Worm (Caenorhabditis elegans) whole organism, L3 larva: ENCODE measurements around the gene fbxc-25.

Source experiments
- ceh-28 ChIP-seq: fragments of 150-350 bp; optimal IDR thresholded peaks from 2 replicates; lab custom pipeline; 2014; ENCODE audit warnings: missing biosample characterization, missing genetic modification reagents, missing genetic modification characterization
- egl-27 ChIP-seq: sonication (generic microtip); optimal IDR thresholded peaks from 4 replicates; lab custom pipeline; 2017; ENCODE audit warnings: missing biosample characterization, missing genetic modification reagents, missing genetic modification characterization
- elt-1 ChIP-seq: fragments of 150-350 bp; optimal IDR thresholded peaks from 2 replicates; lab custom pipeline; 2014; ENCODE audit warnings: missing biosample characterization, missing genetic modification characterization
- fkh-2 ChIP-seq: fragments of 150-350 bp; optimal IDR thresholded peaks from 2 replicates; lab custom pipeline; 2014; ENCODE audit warnings: missing biosample characterization, missing genetic modification reagents, missing genetic modification characterization
- fos-1 ChIP-seq: fragments of 150-350 bp; optimal IDR thresholded peaks from 2 replicates; lab custom pipeline; 2014; ENCODE audit warnings: missing biosample characterization, missing genetic modification characterization
- lin-15B ChIP-seq: fragments of 150-350 bp; optimal IDR thresholded peaks from 2 replicates; lab custom pipeline; 2014; ENCODE audit warnings: missing biosample characterization, missing genetic modification characterization
- nhr-237 ChIP-seq: fragments of 150-350 bp; optimal IDR thresholded peaks from 2 replicates; lab custom pipeline; 2014; ENCODE audit warnings: missing biosample characterization, missing genetic modification characterization
- nhr-76 ChIP-seq: fragments of 150-350 bp; sonication (generic microtip); optimal IDR thresholded peaks from 5 replicates; lab custom pipeline; 2014; ENCODE audit warnings: missing biosample characterization, missing genetic modification characterization
- pha-4 ChIP-seq: fragments of 150-350 bp; optimal IDR thresholded peaks from 2 replicates; lab custom pipeline; 2014; ENCODE audit warnings: missing biosample characterization, missing genetic modification reagents, missing genetic modification characterization
- pqm-1 ChIP-seq: fragments of 150-350 bp; optimal IDR thresholded peaks from 2 replicates; lab custom pipeline; 2017; ENCODE audit warnings: missing biosample characterization, missing genetic modification characterization, inconsistent platforms
- snpc-4 ChIP-seq: fragments of 150-350 bp; optimal IDR thresholded peaks from 2 replicates; lab custom pipeline; 2014; ENCODE audit warnings: missing biosample characterization, missing genetic modification characterization
- tbx-2 ChIP-seq: sonication (generic microtip); optimal IDR thresholded peaks from 2 replicates; lab custom pipeline; 2016; ENCODE audit warnings: mild to moderate bottlenecking, missing genetic modification characterization, missing compliant biosample characterization
- unc-62 ChIP-seq: fragments of 150-350 bp; sonication (generic microtip); optimal IDR thresholded peaks from 4 replicates; lab custom pipeline; 2014; ENCODE audit warnings: missing biosample characterization, missing genetic modification reagents, missing genetic modification characterization
- zag-1 ChIP-seq: fragments of 150-350 bp; optimal IDR thresholded peaks from 2 replicates; lab custom pipeline; 2014; ENCODE audit warnings: missing biosample characterization, missing genetic modification characterization

- no peak for TF ChIP-seq nhr-237
- TF ChIP-seq nhr-76 (tag; lab: Kevin White, UChicago), result no peak
- TF ChIP-seq pqm-1 (tag; lab: Kevin White, UChicago), result no peak
- TF ChIP-seq zag-1 (tag; lab: Kevin White, UChicago), result no peak
- no peak for TF ChIP-seq ceh-28 (tag; lab: Kevin White, UChicago)
- no peak for TF ChIP-seq tbx-2 (tag; lab: Kevin White, UChicago)
- no peak for TF ChIP-seq lin-15B (tag; lab: Kevin White, UChicago)
- no peak for TF ChIP-seq unc-62
- no peak for TF ChIP-seq elt-1
- TF ChIP-seq pha-4 (tag; lab: Kevin White, UChicago), result no peak
- no peak for TF ChIP-seq fkh-2 (tag; lab: Kevin White, UChicago)
- no peak for TF ChIP-seq egl-27 (tag; lab: Kevin White, UChicago)
- no peak for TF ChIP-seq fos-1 (tag; lab: Kevin White, UChicago)
- no peak for TF ChIP-seq snpc-4 (tag; lab: Kevin White, UChicago)
These were observed 45.5 kb upstream of the fbxc-25 start, which contains the start of gene enri-1 for ce11 chrII:2341515-2341914.
